Worm (Caenorhabditis elegans) whole organism, L1 larva: ENCODE measurements around the gene clec-37.

ENCODE experiments used
- Y116A8C.19 ChIP-seq: sonication (generic microtip); optimal IDR thresholded peaks from 2 replicates; lab custom pipeline; 2016; ENCODE audit warnings: missing compliant biosample characterization, missing genetic modification characterization, borderline replicate concordance
- aly-2 ChIP-seq: fragments of 150-350 bp; optimal IDR thresholded peaks from 2 replicates; lab custom pipeline; 2014; ENCODE audit warnings: missing biosample characterization, missing genetic modification characterization
- ceh-82 ChIP-seq, 3 experiments: fragments of 150-350 bp in 1 of 3; sonication (generic microtip) in 2 of 3; optimal IDR thresholded peaks; 2 replicates each; lab custom pipeline; 2014 to 2017; ENCODE audit warnings: missing biosample characterization in 3 of 3, missing genetic modification characterization in 3 of 3
- ceh-90 ChIP-seq: sonication (generic microtip); optimal IDR thresholded peaks from 2 replicates; lab custom pipeline; 2016; ENCODE audit warnings: missing genetic modification characterization, missing compliant biosample characterization
- dpl-1 ChIP-seq, 3 experiments: fragments of 150-350 bp in 2 of 3; sonication (generic microtip) in 1 of 3; optimal IDR thresholded peaks; 2 replicates each; lab custom pipeline; 2014 to 2017; ENCODE audit warnings: missing biosample characterization in 3 of 3, missing genetic modification characterization in 3 of 3, missing genetic modification reagents in 3 of 3
- efl-3 ChIP-seq: fragments of 200-800 bp; sonication (Bioruptor generic); optimal IDR thresholded peaks from 2 replicates; lab custom pipeline; 2018; ENCODE audit warnings: mild to moderate bottlenecking, missing genetic modification characterization, missing compliant biosample characterization
- egl-27 ChIP-seq, 2 experiments: fragments of 150-350 bp in 1 of 2; sonication (generic microtip); optimal IDR thresholded peaks; 3 replicates each; lab custom pipeline; 2017 to 2018; ENCODE audit warnings: missing biosample characterization in 2 of 2, missing genetic modification characterization in 2 of 2, missing genetic modification reagents in 2 of 2
- elt-3 ChIP-seq, 6 experiments: fragments of 150-350 bp in 1 of 6; sonication (generic microtip); optimal IDR thresholded peaks; 2 replicates each; lab custom pipeline; 2017 to 2018; ENCODE audit warnings: missing biosample characterization in 6 of 6, missing genetic modification characterization in 6 of 6, inconsistent platforms in 1 of 6
- fos-1 ChIP-seq: fragments of 150-350 bp; optimal IDR thresholded peaks from 2 replicates; lab custom pipeline; 2014; ENCODE audit warnings: missing biosample characterization, missing genetic modification characterization
- isw-1 ChIP-seq: fragments of 200-800 bp; sonication (Bioruptor generic); IDR thresholded peaks from 2 replicates; pipeline ENCODE4 v1.3.6; 2022; ENCODE audit warnings: missing genetic modification characterization, missing compliant biosample characterization
- jun-1 ChIP-seq: fragments of 150-350 bp; optimal IDR thresholded peaks from 2 replicates; lab custom pipeline; 2014; ENCODE audit warnings: missing biosample characterization, missing genetic modification reagents, missing genetic modification characterization
- lin-13 ChIP-seq: fragments of 150-350 bp; optimal IDR thresholded peaks from 2 replicates; lab custom pipeline; 2014; ENCODE audit warnings: missing biosample characterization, missing genetic modification reagents, missing genetic modification characterization
- lin-35 ChIP-seq, 2 experiments: fragments of 150-350 bp; optimal IDR thresholded peaks; 2 replicates each; lab custom pipeline; 2014; ENCODE audit warnings: missing biosample characterization in 2 of 2, missing genetic modification characterization in 2 of 2, missing genetic modification reagents in 2 of 2
- lsy-2 ChIP-seq, 2 experiments: fragments of 150-350 bp; optimal IDR thresholded peaks; 2 replicates each; lab custom pipeline; 2014; ENCODE audit warnings: missing biosample characterization in 2 of 2, missing genetic modification characterization in 2 of 2
- mep-1 ChIP-seq: fragments of 150-350 bp; optimal IDR thresholded peaks from 2 replicates; lab custom pipeline; 2014; ENCODE audit warnings: missing biosample characterization, missing genetic modification characterization
- nhr-19 ChIP-seq: fragments of 200-800 bp; sonication (Bioruptor generic); conservative IDR thresholded peaks from 2 replicates; pipeline ENCODE4 v1.3.6; 2022; ENCODE audit warnings: missing genetic modification characterization, missing compliant biosample characterization
- nhr-28 ChIP-seq: fragments of 150-350 bp; optimal IDR thresholded peaks from 2 replicates; lab custom pipeline; 2014; ENCODE audit warnings: missing biosample characterization, missing genetic modification characterization
- nhr-47 ChIP-seq: sonication (generic microtip); optimal IDR thresholded peaks from 2 replicates; lab custom pipeline; 2016; ENCODE audit warnings: mild to moderate bottlenecking, missing genetic modification characterization, moderate library complexity, missing compliant biosample characterization
- nhr-76 ChIP-seq: sonication (generic microtip); optimal IDR thresholded peaks from 2 replicates; lab custom pipeline; 2017; ENCODE audit warnings: missing biosample characterization, missing genetic modification characterization
- skn-1 ChIP-seq: fragments of 150-350 bp; optimal IDR thresholded peaks from 2 replicates; lab custom pipeline; 2014; ENCODE audit warnings: missing biosample characterization, missing genetic modification characterization
- snpc-4 ChIP-seq: fragments of 150-350 bp; optimal IDR thresholded peaks from 2 replicates; lab custom pipeline; 2014; ENCODE audit warnings: missing biosample characterization, missing genetic modification characterization
- sptf-1 ChIP-seq: fragments of 150-350 bp; optimal IDR thresholded peaks from 2 replicates; lab custom pipeline; 2014; ENCODE audit warnings: missing biosample characterization, missing genetic modification characterization
- unc-86 ChIP-seq: sonication (generic microtip); optimal IDR thresholded peaks from 2 replicates; lab custom pipeline; 2016; ENCODE audit warnings: missing genetic modification characterization, missing compliant biosample characterization
- unc-98 ChIP-seq: fragments of 200-800 bp; sonication (Bioruptor generic); IDR thresholded peaks from 2 replicates; pipeline ENCODE4 v1.3.6; 2022; ENCODE audit warnings: missing genetic modification characterization, missing compliant biosample characterization
- vab-15 ChIP-seq: sonication (generic microtip); optimal IDR thresholded peaks from 2 replicates; lab custom pipeline; 2017; ENCODE audit warnings: missing genotype, mild to moderate bottlenecking, missing genetic modification characterization, missing compliant biosample characterization

Gene clec-37

ce11 chrV:16804795-16805194, 47.1 kb downstream of the clec-37 start:
- no peak for TF ChIP-seq nhr-28
- TF ChIP-seq ceh-90 (tag; lab: Kevin White, UChicago), result no peak
- TF ChIP-seq lin-35 (GFP tag; optimal IDR thresholded peaks at IDR 0.05; lab: Kevin White, UChicago), result no peak
- no peak for TF ChIP-seq unc-98 (GFP tag; lab: Robert Waterston, UW)
- no peak for TF ChIP-seq unc-86 (tag; lab: Kevin White, UChicago)
- no peak for TF ChIP-seq ceh-82 (tag; optimal IDR thresholded peaks at IDR 0.05; lab: Kevin White, UChicago)
- TF ChIP-seq nhr-19 (GFP tag; lab: Robert Waterston, UW), result no peak
- TF ChIP-seq jun-1, result no peak
- no peak for TF ChIP-seq elt-3 (tag; optimal IDR thresholded peaks at IDR 0.05; lab: Kevin White, UChicago)
- TF ChIP-seq, all 84 proteins: peak for 0

- TF ChIP-seq egl-27 (tag; optimal IDR thresholded peaks at IDR 0.05; lab: Kevin White, UChicago), result no peak
- no peak for TF ChIP-seq fos-1
- no peak for TF ChIP-seq lsy-2 (tag; optimal IDR thresholded peaks at IDR 0.05; lab: Kevin White, UChicago)
- no peak for TF ChIP-seq Y116A8C.19 (tag; lab: Kevin White, UChicago)
- no peak for TF ChIP-seq dpl-1 (GFP tag; optimal IDR thresholded peaks at IDR 0.05; lab: Kevin White, UChicago)
- TF ChIP-seq skn-1 (tag; lab: Kevin White, UChicago), result no peak
- no peak for TF ChIP-seq vab-15 (tag; lab: Kevin White, UChicago)
- no peak for TF ChIP-seq lin-13 (GFP tag; lab: Kevin White, UChicago)
- TF ChIP-seq nhr-19 (GFP tag; lab: Robert Waterston, UW), result no peak
- TF ChIP-seq efl-3 (GFP tag; lab: Kevin White, UChicago), result no peak
- TF ChIP-seq jun-1, result no peak
- TF ChIP-seq mep-1, result no peak
- TF ChIP-seq aly-2, result no peak
- no peak for TF ChIP-seq snpc-4 (tag; lab: Kevin White, UChicago)
- no peak for TF ChIP-seq sptf-1
- TF ChIP-seq isw-1, result no peak
- no peak for TF ChIP-seq nhr-76
- TF ChIP-seq, all 84 proteins: peak for 0
Measured at ce11 chrV:16802572-16802971, 49.3 kb downstream of the clec-37 start, which contains the start of gene cand-1. cand-1 (plus strand) TSS chrV:16802872.

- no peak for TF ChIP-seq nhr-47 (tag; lab: Kevin White, UChicago)
- peak in 1 of 2 experiments; percentile 12 for TF ChIP-seq lin-35 (GFP tag; optimal IDR thresholded peaks at IDR 0.05; lab: Kevin White, UChicago)
Measured at ce11 chrV:16800484-16800883, 51.4 kb downstream of the clec-37 start.
